Fruit fly (Drosophila melanogaster) whole organism, embryonic: ENCODE measurements around the gene Gr5a.
A peak's percentile ranks its signal among the peaks of the same experiment; 100 is the strongest.

ENCODE experiments used
- CG12155 ChIP-seq: fragments of 200-800 bp; sonication (Bioruptor generic); optimal IDR thresholded peaks from 3 replicates; lab custom pipeline; 2016; ENCODE audit warnings: missing biosample characterization, missing genetic modification characterization
- CG17328 ChIP-seq: fragments of 200-800 bp; sonication (Bioruptor generic); IDR thresholded peaks from 2 replicates; pipeline ENCODE4 v1.3.6; 2022; ENCODE audit warnings: missing biosample characterization, missing genetic modification characterization
- CG17912 ChIP-seq: fragments of 200-800 bp; sonication (Bioruptor generic); optimal IDR thresholded peaks from 2 replicates; lab custom pipeline; 2018; ENCODE audit warnings: missing biosample characterization, mild to moderate bottlenecking, missing genetic modification characterization
- CG2202 ChIP-seq: fragments of 200-800 bp; sonication (Bioruptor generic); optimal IDR thresholded peaks from 2 replicates; lab custom pipeline; 2018; ENCODE audit warnings: missing biosample characterization, mild to moderate bottlenecking, missing genetic modification characterization
- Oaz ChIP-seq: fragments of 200-800 bp; sonication (Bioruptor generic); IDR thresholded peaks from 2 replicates; pipeline ENCODE4 v1.3.6; 2022; ENCODE audit warnings: missing biosample characterization, missing genetic modification characterization
- Ssrp ChIP-seq: fragments of 200-800 bp; sonication (Bioruptor generic); optimal IDR thresholded peaks from 2 replicates; lab custom pipeline; 2018; ENCODE audit warnings: missing biosample characterization, mild to moderate bottlenecking, missing genetic modification characterization, moderate library complexity
- esg ChIP-seq: fragments of 200-800 bp; sonication (Bioruptor generic); conservative IDR thresholded peaks from 2 replicates; pipeline ENCODE4 v1.3.6; 2022; ENCODE audit warnings: missing biosample characterization, missing genetic modification characterization
- exex ChIP-seq: fragments of 200-800 bp; sonication (Bioruptor generic); optimal IDR thresholded peaks from 4 replicates; lab custom pipeline; 2018; ENCODE audit warnings: missing biosample characterization, mild to moderate bottlenecking, missing genetic modification characterization, moderate library complexity
- gsb-n ChIP-seq: fragments of 200-800 bp; sonication (Bioruptor generic); optimal IDR thresholded peaks from 3 replicates; lab custom pipeline; 2018; ENCODE audit warnings: missing biosample characterization, mild to moderate bottlenecking, missing genetic modification characterization
- lilli ChIP-seq: fragments of 200-800 bp; sonication (Bioruptor generic); optimal IDR thresholded peaks from 3 replicates; lab custom pipeline; 2016; ENCODE audit warnings: missing biosample characterization, missing genetic modification characterization
- pnt ChIP-seq: fragments of 200-800 bp; sonication (Bioruptor generic); optimal IDR thresholded peaks from 3 replicates; lab custom pipeline; 2016; ENCODE audit warnings: missing biosample characterization, missing genetic modification characterization
- psq ChIP-seq: fragments of 200-800 bp; sonication (Bioruptor generic); optimal IDR thresholded peaks from 2 replicates; lab custom pipeline; 2017; ENCODE audit warnings: missing biosample characterization, missing genetic modification characterization
- repo ChIP-seq: fragments of 200-800 bp; sonication (Bioruptor generic); optimal IDR thresholded peaks from 2 replicates; lab custom pipeline; 2016; ENCODE audit warnings: missing biosample characterization, missing genetic modification characterization
- twi ChIP-seq: fragments of 200-800 bp; optimal IDR thresholded peaks from 2 replicates; lab custom pipeline; 2019; ENCODE audit warnings: missing biosample characterization, mild to moderate bottlenecking, missing genetic modification characterization, moderate library complexity

- TF ChIP-seq lilli (no peak), twi (tag; lab: Kevin White, UChicago) (peak; percentile 6), pnt (GFP tag; lab: Kevin White, UChicago) (no peak), psq (no peak), CG17328 (GFP tag; lab: Robert Waterston, UW) (no peak), Ssrp (tag; lab: Kevin White, UChicago) (no peak), gsb-n (tag; lab: Kevin White, UChicago) (no peak), CG17912 (GFP tag; lab: Kevin White, UChicago) (no peak), repo (no peak), CG12155 (GFP tag; lab: Kevin White, UChicago) (no peak), Oaz (GFP tag; lab: Robert Waterston, UW) (no peak), esg (GFP tag; lab: Robert Waterston, UW) (no peak), exex (tag; lab: Kevin White, UChicago) (no peak), CG2202 (no peak)
These were observed 14.6 kb downstream of the Gr5a start, which contains the start of gene CG3149 for dm6 chrX:5695035-5695434.
